Worm (Caenorhabditis elegans) whole organism, mixed stage, embryonic: ENCODE data around the gene sra-3.

Experiments
- M03D4.4 ChIP-seq: sonication (generic microtip); optimal IDR thresholded peaks from 2 replicates; lab custom pipeline; 2017; ENCODE audit warnings: mild to moderate bottlenecking, missing genetic modification characterization, missing compliant biosample characterization
- bed-3 ChIP-seq: fragments of 200-800 bp; sonication (Bioruptor generic); optimal IDR thresholded peaks from 3 replicates; lab custom pipeline; 2018; ENCODE audit warnings: mild to moderate bottlenecking, missing genetic modification characterization, moderate library complexity, missing compliant biosample characterization
- blmp-1 ChIP-seq: fragments of 150-350 bp; optimal IDR thresholded peaks from 2 replicates; lab custom pipeline; 2014; ENCODE audit warnings: missing biosample characterization, missing genetic modification characterization
- ceh-39 ChIP-seq: fragments of 150-350 bp; optimal IDR thresholded peaks from 2 replicates; lab custom pipeline; 2014; ENCODE audit warnings: missing biosample characterization, missing genetic modification characterization
- ceh-43 ChIP-seq: fragments of 200-800 bp; sonication (Bioruptor generic); optimal IDR thresholded peaks from 2 replicates; lab custom pipeline; 2018; ENCODE audit warnings: mild to moderate bottlenecking, missing genetic modification characterization, moderate library complexity, missing compliant biosample characterization
- ceh-83 ChIP-seq: fragments of 200-800 bp; sonication (Bioruptor generic); optimal IDR thresholded peaks from 2 replicates; lab custom pipeline; 2018; ENCODE audit warnings: mild to moderate bottlenecking, missing genetic modification characterization, missing compliant biosample characterization
- ces-1 ChIP-seq: fragments of 150-350 bp; optimal IDR thresholded peaks from 2 replicates; lab custom pipeline; 2014; ENCODE audit warnings: missing biosample characterization, missing genetic modification reagents, missing genetic modification characterization
- cnd-1 ChIP-seq: fragments of 200-800 bp; sonication (Bioruptor generic); optimal IDR thresholded peaks from 2 replicates; lab custom pipeline; 2018; ENCODE audit warnings: mild to moderate bottlenecking, missing genetic modification characterization, missing compliant biosample characterization
- drap-1 ChIP-seq: fragments of 200-800 bp; sonication (Bioruptor generic); optimal IDR thresholded peaks from 3 replicates; lab custom pipeline; 2018; ENCODE audit warnings: mild to moderate bottlenecking, missing genetic modification characterization, missing compliant biosample characterization
- elt-1 ChIP-seq: sonication (generic microtip); optimal IDR thresholded peaks from 2 replicates; lab custom pipeline; 2017; ENCODE audit warnings: missing genetic modification characterization, mild to moderate bottlenecking, missing compliant biosample characterization, antibody characterized with exemption, moderate library complexity, borderline replicate concordance; ENCODE audit not compliant: insufficient read depth
- elt-3 ChIP-seq: fragments of 150-350 bp; optimal IDR thresholded peaks from 2 replicates; lab custom pipeline; 2014; ENCODE audit warnings: missing biosample characterization, missing genetic modification characterization
- flh-1 ChIP-seq: fragments of 200-800 bp; sonication (Bioruptor generic); optimal IDR thresholded peaks from 2 replicates; lab custom pipeline; 2018; ENCODE audit warnings: mild to moderate bottlenecking, missing genetic modification characterization, moderate library complexity, missing compliant biosample characterization
- ham-2 ChIP-seq: fragments of 200-800 bp; sonication (Bioruptor generic); optimal IDR thresholded peaks from 2 replicates; lab custom pipeline; 2018; ENCODE audit warnings: mild to moderate bottlenecking, missing genetic modification characterization, missing compliant biosample characterization
- hlh-1 ChIP-seq: fragments of 150-350 bp; optimal IDR thresholded peaks from 2 replicates; lab custom pipeline; 2014; ENCODE audit warnings: missing biosample characterization, missing genetic modification reagents, missing genetic modification characterization
- lin-13 ChIP-seq: fragments of 150-350 bp; optimal IDR thresholded peaks from 2 replicates; lab custom pipeline; 2014; ENCODE audit warnings: missing biosample characterization, missing genetic modification characterization
- lin-32 ChIP-seq: fragments of 200-800 bp; sonication (Bioruptor generic); optimal IDR thresholded peaks from 2 replicates; lab custom pipeline; 2018; ENCODE audit warnings: mild to moderate bottlenecking, missing genetic modification characterization, missing compliant biosample characterization
- lsy-2 ChIP-seq: fragments of 150-350 bp; optimal IDR thresholded peaks from 2 replicates; lab custom pipeline; 2014; ENCODE audit warnings: missing biosample characterization, missing genetic modification characterization
- mab-5 ChIP-seq: fragments of 150-350 bp; optimal IDR thresholded peaks from 2 replicates; lab custom pipeline; 2014; ENCODE audit warnings: missing biosample characterization, missing genetic modification characterization
- mep-1 ChIP-seq: fragments of 150-350 bp; optimal IDR thresholded peaks from 2 replicates; lab custom pipeline; 2017; ENCODE audit warnings: missing biosample characterization, missing genetic modification reagents, missing genetic modification characterization, inconsistent platforms
- mls-2 ChIP-seq: sonication (generic microtip); optimal IDR thresholded peaks from 2 replicates; lab custom pipeline; 2016; ENCODE audit warnings: mild to moderate bottlenecking, missing genetic modification characterization, moderate library complexity, missing compliant biosample characterization
- nhr-12 ChIP-seq: fragments of 150-350 bp; optimal IDR thresholded peaks from 2 replicates; lab custom pipeline; 2014; ENCODE audit warnings: missing biosample characterization, missing genetic modification characterization
- nhr-2 ChIP-seq: fragments of 150-350 bp; optimal IDR thresholded peaks from 2 replicates; lab custom pipeline; 2014; ENCODE audit warnings: missing biosample characterization, missing genetic modification characterization
- nhr-76 ChIP-seq: sonication (generic microtip); optimal IDR thresholded peaks from 2 replicates; lab custom pipeline; 2017; ENCODE audit warnings: missing biosample characterization, missing genetic modification characterization
- pha-4 ChIP-seq: fragments of 150-350 bp; optimal IDR thresholded peaks from 2 replicates; lab custom pipeline; 2018; ENCODE audit warnings: missing biosample characterization, missing genetic modification reagents, missing genetic modification characterization
- sem-2 ChIP-seq: fragments of 200-800 bp; sonication (Bioruptor generic); optimal IDR thresholded peaks from 2 replicates; lab custom pipeline; 2018; ENCODE audit warnings: mild to moderate bottlenecking, missing genetic modification characterization, missing compliant biosample characterization
- snpc-4 ChIP-seq: fragments of 150-350 bp; optimal IDR thresholded peaks from 2 replicates; lab custom pipeline; 2014; ENCODE audit warnings: missing biosample characterization, missing genetic modification characterization
- sptf-1 ChIP-seq: sonication (generic microtip); optimal IDR thresholded peaks from 2 replicates; lab custom pipeline; 2017; ENCODE audit warnings: mild to moderate bottlenecking, missing genetic modification characterization, moderate library complexity, missing compliant biosample characterization
- tbx-8 ChIP-seq: fragments of 200-800 bp; sonication (Bioruptor generic); optimal IDR thresholded peaks from 2 replicates; lab custom pipeline; 2018; ENCODE audit warnings: mild to moderate bottlenecking, missing genetic modification characterization, moderate library complexity, missing compliant biosample characterization
- unc-39 ChIP-seq: fragments of 150-350 bp; optimal IDR thresholded peaks from 2 replicates; lab custom pipeline; 2014; ENCODE audit warnings: missing biosample characterization, missing genetic modification characterization
- unc-62 ChIP-seq: fragments of 150-350 bp; optimal IDR thresholded peaks from 2 replicates; lab custom pipeline; 2014; ENCODE audit warnings: missing biosample characterization, missing genetic modification reagents, missing genetic modification characterization

The sra-3 gene

ce11 chrII:9507181-9507580 is 33.4 kb downstream of the sra-3 start, which contains the start of gene gcy-3:
TSS of gene gcy-3 (minus strand) at chrII:9507281.
- TF ChIP-seq lin-32 (GFP tag; lab: Kevin White, UChicago) = no peak
- TF ChIP-seq sptf-1 (tag; lab: Kevin White, UChicago) = no peak
- no peak for TF ChIP-seq nhr-76
- TF ChIP-seq hlh-1 (tag; lab: Kevin White, UChicago) = no peak
- no peak for TF ChIP-seq tbx-8 (GFP tag; lab: Kevin White, UChicago)
- TF ChIP-seq ceh-83 (GFP tag; lab: Kevin White, UChicago) = no peak
- no peak for TF ChIP-seq lin-13 (tag; lab: Kevin White, UChicago)
- TF ChIP-seq cnd-1 = no peak
- no peak for TF ChIP-seq mls-2 (tag; lab: Kevin White, UChicago)
- TF ChIP-seq sem-2 (GFP tag; lab: Kevin White, UChicago) = no peak
- TF ChIP-seq pha-4 (tag; lab: Kevin White, UChicago) = no peak
- no peak for TF ChIP-seq blmp-1 (tag; lab: Kevin White, UChicago)
- TF ChIP-seq ceh-39 (tag; lab: Kevin White, UChicago) = no peak
- no peak for TF ChIP-seq ceh-43 (GFP tag; lab: Kevin White, UChicago)
- TF ChIP-seq unc-39 (tag; lab: Kevin White, UChicago) = no peak
- no peak for TF ChIP-seq flh-1
- TF ChIP-seq, all 35 proteins: peak for 0

- TF ChIP-seq ceh-83 (GFP tag; lab: Kevin White, UChicago) = no peak
- no peak for TF ChIP-seq hlh-1 (tag; lab: Kevin White, UChicago)
- no peak for TF ChIP-seq M03D4.4 (tag; lab: Kevin White, UChicago)
- TF ChIP-seq cnd-1 = no peak
Observed at ce11 chrII:9501955-9502354, 38.7 kb downstream of the sra-3 start.

ce11 chrII:9500926-9501325 is 39.7 kb downstream of the sra-3 start:
- no peak for TF ChIP-seq M03D4.4 (tag; lab: Kevin White, UChicago)
- TF ChIP-seq ceh-83 (GFP tag; lab: Kevin White, UChicago) = no peak
- TF ChIP-seq elt-3 = no peak
- TF ChIP-seq pha-4 (tag; lab: Kevin White, UChicago) = no peak
- no peak for TF ChIP-seq mep-1
- no peak for TF ChIP-seq unc-39 (tag; lab: Kevin White, UChicago)
- no peak for TF ChIP-seq sem-2 (GFP tag; lab: Kevin White, UChicago)
- TF ChIP-seq lin-32 (GFP tag; lab: Kevin White, UChicago) = no peak
- TF ChIP-seq cnd-1 = no peak
- no peak for TF ChIP-seq ceh-43 (GFP tag; lab: Kevin White, UChicago)
- no peak for TF ChIP-seq lsy-2 (tag; lab: Kevin White, UChicago)
- no peak for TF ChIP-seq hlh-1 (tag; lab: Kevin White, UChicago)

- TF ChIP-seq ham-2 (GFP tag; lab: Kevin White, UChicago) = no peak
- TF ChIP-seq snpc-4 (tag; lab: Kevin White, UChicago) = no peak
- no peak for TF ChIP-seq nhr-2 (tag; lab: Kevin White, UChicago)
- TF ChIP-seq ces-1 (GFP tag; lab: Kevin White, UChicago) = peak; percentile 24
- TF ChIP-seq, all 35 proteins: peak for 1
Observed at ce11 chrII:9498589-9498988, 42.0 kb downstream of the sra-3 start.

ce11 chrII:9497309-9497708 is 43.3 kb downstream of the sra-3 start:
- no peak for TF ChIP-seq hlh-1 (tag; lab: Kevin White, UChicago)
- no peak for TF ChIP-seq elt-1 (tag; lab: Kevin White, UChicago)
- no peak for TF ChIP-seq flh-1
- TF ChIP-seq ces-1 (GFP tag; lab: Kevin White, UChicago) = peak; percentile 89
- TF ChIP-seq unc-62 (GFP tag; lab: Kevin White, UChicago) = no peak
- TF ChIP-seq mls-2 (tag; lab: Kevin White, UChicago) = no peak
- TF ChIP-seq pha-4 (tag; lab: Kevin White, UChicago) = no peak

ce11 chrII:9493242-9494058 is 47.2 kb downstream of the sra-3 start:
- TF ChIP-seq blmp-1 (tag; lab: Kevin White, UChicago) = no peak
- TF ChIP-seq elt-1 (tag; lab: Kevin White, UChicago) = no peak
- TF ChIP-seq pha-4 (tag; lab: Kevin White, UChicago) = no peak
- no peak for TF ChIP-seq ceh-43 (GFP tag; lab: Kevin White, UChicago)
- no peak for TF ChIP-seq cnd-1
- TF ChIP-seq drap-1 = no peak
- TF ChIP-seq sptf-1 (tag; lab: Kevin White, UChicago) = no peak
- no peak for TF ChIP-seq nhr-12 (tag; lab: Kevin White, UChicago)
- TF ChIP-seq tbx-8 (GFP tag; lab: Kevin White, UChicago) = no peak
- TF ChIP-seq mls-2 (tag; lab: Kevin White, UChicago) = no peak
- no peak for TF ChIP-seq mab-5 (tag; lab: Kevin White, UChicago)
- no peak for TF ChIP-seq elt-3
- no peak for TF ChIP-seq ces-1 (GFP tag; lab: Kevin White, UChicago)
- no peak for TF ChIP-seq bed-3 (GFP tag; lab: Kevin White, UChicago)
- no peak for TF ChIP-seq snpc-4 (tag; lab: Kevin White, UChicago)
- no peak for TF ChIP-seq sem-2 (GFP tag; lab: Kevin White, UChicago)
- TF ChIP-seq, all 35 proteins: peak for 0
